Worm (Caenorhabditis elegans) whole organism, L4/young adult: ENCODE measurements around the gene toca-1.

Experiments
- W03F9.2 ChIP-seq: fragments of 150-350 bp; optimal IDR thresholded peaks from 2 replicates; lab custom pipeline; 2014; ENCODE audit warnings: missing biosample characterization, missing genetic modification characterization
- dao-5 ChIP-seq: sonication (generic microtip); optimal IDR thresholded peaks from 2 replicates; lab custom pipeline; 2016; ENCODE audit warnings: missing genotype, missing genetic modification characterization, moderate library complexity, missing compliant biosample characterization
- him-1 ChIP-seq: sonication (generic microtip); optimal IDR thresholded peaks from 2 replicates; lab custom pipeline; 2016; ENCODE audit warnings: missing genotype, missing genetic modification reagents, missing genetic modification characterization, missing compliant biosample characterization

- TF ChIP-seq him-1, result no peak
- no peak for TF ChIP-seq dao-5 (tag; lab: Kevin White, UChicago)
- no peak for TF ChIP-seq W03F9.2 (tag; lab: Kevin White, UChicago)
Measured at ce11 chrX:1501752-1502151, 19.5 kb downstream of the toca-1 start, which contains the start of gene F09E10.7.
